Fruit fly (Drosophila melanogaster): ENCODE data around the gene CG14160.

Gene CG14160

DNA sequence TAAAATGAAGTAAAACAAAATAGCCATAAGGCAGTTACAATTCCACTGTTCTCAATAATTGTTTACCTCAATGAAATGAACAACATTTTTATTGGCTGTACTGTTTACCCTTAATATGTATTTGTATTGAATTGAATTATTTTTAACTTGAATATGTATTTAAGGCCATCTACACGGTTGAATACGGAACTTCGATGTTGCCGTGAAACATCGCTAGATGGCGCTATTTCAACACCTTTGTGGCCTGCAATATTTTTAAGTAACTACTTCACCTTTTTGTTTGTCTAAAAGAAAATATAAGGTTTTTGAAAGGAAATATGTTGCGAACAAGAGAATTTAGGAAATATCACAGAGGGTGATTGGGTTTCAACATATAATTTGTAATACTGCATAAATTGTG is 10.6 kb downstream of the CG14160 start:
- TF ChIP-seq Ets65A (GFP tag) (peak; percentile 9), stwl (tag; optimal IDR thresholded peaks at IDR 0.05) (peak; percentile 33), onecut (GFP tag; IDR thresholded peaks at IDR 0.05) (peak; percentile 24; the same call in 1 of the 2 replicates), unpg (GFP tag; optimal IDR thresholded peaks at IDR 0.05) (no peak), CTCF (GFP tag; optimal IDR thresholded peaks at IDR 0.05) (peak; percentile 91)

DNA sequence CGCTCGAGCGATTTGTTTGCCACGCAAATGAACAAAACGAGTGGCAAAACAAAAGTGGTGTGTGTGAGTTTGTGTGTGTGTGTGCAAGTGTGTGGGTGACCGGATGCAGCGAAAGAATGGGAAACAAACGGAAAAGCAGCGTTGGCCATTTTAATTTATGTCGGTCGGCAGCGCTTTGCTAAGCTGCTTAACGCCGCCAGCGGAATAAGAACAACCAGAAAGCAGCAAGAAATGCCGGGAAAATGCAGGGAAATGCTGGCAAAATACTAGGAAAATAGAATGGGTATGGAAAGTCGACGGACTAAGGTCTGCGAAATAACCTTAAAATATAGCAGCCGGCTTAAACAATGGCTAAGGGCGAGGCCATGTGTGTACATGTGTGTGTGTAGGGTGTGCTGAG is 36.6 kb downstream of the CG14160 start:
- TF ChIP-seq Ets65A (GFP tag) (peak; percentile 90), Ets97D (GFP tag; optimal IDR thresholded peaks at IDR 0.05) (no peak), CG16815 (GFP tag; optimal IDR thresholded peaks at IDR 0.05) (no peak), CG14710 (tag; optimal IDR thresholded peaks at IDR 0.05) (no peak), ase (GFP tag; IDR thresholded peaks at IDR 0.05) (0 out of 3 replicates have a peak, but pooled peaks have one; percentile 16), CG6175 (GFP tag; IDR thresholded peaks at IDR 0.05) (no peak)

All from whole organism, embryonic.